In genomic region chr3L:20952121-20952487, dm6 we compare ENCODE assay signal across 4 fruit fly cellular contexts.
TF ChIP-seq lines count a peak whose summit lies in the region.

No protein-coding gene starts in this region.

- no peak for TF ChIP-seq CTCF in whole organism, embryonic (GFP tag; optimal IDR thresholded peaks at IDR 0.05; lab: Kevin White, UChicago)

TF ChIP-seq in whole organism, embryonic, 481 proteins besides CTCF, POLR2A, EP300 and RAD21:
- TF ChIP-seq bbx (GFP tag; IDR thresholded peaks at IDR 0.05; lab: Robert Waterston, UW; ENCODE audit: partially characterized antibody) (no peak), nom (GFP tag; optimal IDR thresholded peaks at IDR 0.05; lab: Kevin White, UChicago) (peak; percentile 12), Drgx (GFP tag; IDR thresholded peaks at IDR 0.05; lab: Robert Waterston, UW) (0 out of 2 replicates have a peak, but pooled peaks have one; percentile 8), CG33557 (GFP tag; optimal IDR thresholded peaks at IDR 0.05; lab: Kevin White, UChicago) (no peak), sima (GFP tag; optimal IDR thresholded peaks at IDR 0.05; lab: Kevin White, UChicago) (no peak), lbe (GFP tag; optimal IDR thresholded peaks at IDR 0.05; lab: Kevin White, UChicago) (peak; percentile 5), bsh (GFP tag; optimal IDR thresholded peaks at IDR 0.05; lab: Kevin White, UChicago) (peak in 1 of 2 experiments; percentile 13)

TF ChIP-seq in whole organism, prepupa, 60 proteins besides CTCF, POLR2A, EP300 and RAD21 (continues in another document):
- TF ChIP-seq Sox14 (GFP tag; optimal IDR thresholded peaks at IDR 0.05; lab: Kevin White, UChicago) (peak; percentile 55), topi (GFP tag; optimal IDR thresholded peaks at IDR 0.05; lab: Kevin White, UChicago) (peak; percentile 59), achi (GFP tag; optimal IDR thresholded peaks at IDR 0.05; lab: Kevin White, UChicago) (peak; percentile 56), CG9139 (GFP tag; optimal IDR thresholded peaks at IDR 0.05; lab: Kevin White, UChicago) (peak; percentile 28), pdm3 (GFP tag; optimal IDR thresholded peaks at IDR 0.05; lab: Kevin White, UChicago) (peak; percentile 71), CG4318 (GFP tag; optimal IDR thresholded peaks at IDR 0.05; lab: Kevin White, UChicago) (peak; percentile 42), CG10631 (GFP tag; optimal IDR thresholded peaks at IDR 0.05; lab: Kevin White, UChicago) (peak; percentile 58), CG11902 (GFP tag; optimal IDR thresholded peaks at IDR 0.05; lab: Kevin White, UChicago) (peak; percentile 12), Gug (GFP tag; IDR thresholded peaks at IDR 0.05; lab: Robert Waterston, UW) (no peak), Ets96B (tag; optimal IDR thresholded peaks at IDR 0.05; lab: Kevin White, UChicago) (peak; percentile 78), Sox102F (GFP tag; optimal IDR thresholded peaks at IDR 0.05; lab: Kevin White, UChicago) (peak; percentile 47), Hr4 (GFP tag; optimal IDR thresholded peaks at IDR 0.05; lab: Kevin White, UChicago) (peak; percentile 52), fd59A (GFP tag; optimal IDR thresholded peaks at IDR 0.05; lab: Kevin White, UChicago) (peak; percentile 44), acj6 (GFP tag; optimal IDR thresholded peaks at IDR 0.05; lab: Kevin White, UChicago) (peak; percentile 58), dsx (GFP tag; optimal IDR thresholded peaks at IDR 0.05; lab: Kevin White, UChicago; ENCODE audit: poor library complexity, severe bottlenecking) (peak; percentile 51), eg (GFP tag; IDR thresholded peaks at IDR 0.05; lab: Robert Waterston, UW) (peak; percentile 37; the same call in 1 of the 3 replicates), CG6276 (GFP tag; optimal IDR thresholded peaks at IDR 0.05; lab: Kevin White, UChicago) (peak; percentile 37), Eip78C (GFP tag; lab: Kevin White, UChicago) (peak; percentile 89), CG11294 (GFP tag; IDR thresholded peaks at IDR 0.05; lab: Robert Waterston, UW) (no peak), CG15336 (GFP tag; IDR thresholded peaks at IDR 0.05; lab: Robert Waterston, UW) (peak; percentile 68), Hr39 (GFP tag; optimal IDR thresholded peaks at IDR 0.05; lab: Kevin White, UChicago) (peak; percentile 46), CG32006 (GFP tag; optimal IDR thresholded peaks at IDR 0.05; lab: Kevin White, UChicago) (peak; percentile 51), Sox15 (GFP tag; optimal IDR thresholded peaks at IDR 0.05; lab: Kevin White, UChicago) (peak; percentile 27), Eip93F (GFP tag; optimal IDR thresholded peaks at IDR 0.05; lab: Kevin White, UChicago) (no peak), CG6808 (GFP tag; optimal IDR thresholded peaks at IDR 0.05; lab: Kevin White, UChicago) (peak; percentile 73), CG6854 (GFP tag; optimal IDR thresholded peaks at IDR 0.05; lab: Kevin White, UChicago) (no peak), fd85E (GFP tag; optimal IDR thresholded peaks at IDR 0.05; lab: Kevin White, UChicago) (no peak), CG8119 (GFP tag; IDR thresholded peaks at IDR 0.05; lab: Robert Waterston, UW) (peak; percentile 57)

TF ChIP-seq in whole organism, pupa, 21 proteins besides CTCF, POLR2A, EP300 and RAD21:
- TF ChIP-seq Snoo (tag; optimal IDR thresholded peaks at IDR 0.05; lab: Kevin White, UChicago) (peak; percentile 21), CG34367 (tag; optimal IDR thresholded peaks at IDR 0.05; lab: Kevin White, UChicago) (peak; percentile 77), fd96Ca (GFP tag; IDR thresholded peaks at IDR 0.05; lab: Robert Waterston, UW) (no peak), CG10348 (GFP tag; IDR thresholded peaks at IDR 0.05; lab: Robert Waterston, UW) (no peak), EcR (GFP tag; optimal IDR thresholded peaks at IDR 0.05; lab: Kevin White, UChicago) (no peak), CG32121 (GFP tag; IDR thresholded peaks at IDR 0.05; lab: Robert Waterston, UW) (peak; percentile 16; the same call in 1 of the 2 replicates), CG15710 (tag; optimal IDR thresholded peaks at IDR 0.05; lab: Kevin White, UChicago) (peak; percentile 77), CG8159 (tag; optimal IDR thresholded peaks at IDR 0.05; lab: Kevin White, UChicago) (peak; percentile 83), CG9948 (tag; optimal IDR thresholded peaks at IDR 0.05; lab: Kevin White, UChicago) (peak; percentile 71), rn (GFP tag; IDR thresholded peaks at IDR 0.05; lab: Robert Waterston, UW) (no peak), CG17806 (tag; optimal IDR thresholded peaks at IDR 0.05; lab: Kevin White, UChicago) (peak; percentile 73), CG4496 (GFP tag; IDR thresholded peaks at IDR 0.05; lab: Robert Waterston, UW) (no peak), Pif1A (GFP tag; optimal IDR thresholded peaks at IDR 0.05; lab: Kevin White, UChicago) (peak; percentile 58), CG12605 (GFP tag; IDR thresholded peaks at IDR 0.05; lab: Robert Waterston, UW) (no peak), CG13204 (GFP tag; optimal IDR thresholded peaks at IDR 0.05; lab: Kevin White, UChicago) (no peak), CG8301 (tag; optimal IDR thresholded peaks at IDR 0.05; lab: Kevin White, UChicago) (peak; percentile 62), Ets98B (GFP tag; IDR thresholded peaks at IDR 0.05; lab: Robert Waterston, UW) (no peak), Pif1B (GFP tag; optimal IDR thresholded peaks at IDR 0.05; lab: Kevin White, UChicago) (peak; percentile 27), CG14655 (GFP tag; optimal IDR thresholded peaks at IDR 0.05; lab: Kevin White, UChicago) (peak; percentile 72), gl (tag; optimal IDR thresholded peaks at IDR 0.05; lab: Kevin White, UChicago) (peak; percentile 40), D1 (tag; optimal IDR thresholded peaks at IDR 0.05; lab: Kevin White, UChicago) (peak; percentile 13)

TF ChIP-seq in whole organism, wandering third instar larva, 38 proteins besides CTCF, POLR2A, EP300 and RAD21:
- TF ChIP-seq sage (GFP tag; optimal IDR thresholded peaks at IDR 0.05; lab: Kevin White, UChicago) (no peak), Vsx2 (GFP tag; optimal IDR thresholded peaks at IDR 0.05; lab: Kevin White, UChicago; ENCODE audit: partially characterized antibody) (no peak), dl (GFP tag; optimal IDR thresholded peaks at IDR 0.05; lab: Kevin White, UChicago; ENCODE audit: insufficient read depth in 1 of 2, partially characterized antibody in 2 of 2) (no peak), Sp1 (GFP tag; optimal IDR thresholded peaks at IDR 0.05; lab: Kevin White, UChicago) (peak; percentile 59), sv (GFP tag; optimal IDR thresholded peaks at IDR 0.05; lab: Kevin White, UChicago) (no peak), usp (GFP tag; optimal IDR thresholded peaks at IDR 0.05; lab: Kevin White, UChicago) (no peak), fru (GFP tag; optimal IDR thresholded peaks at IDR 0.05; lab: Kevin White, UChicago) (peak; percentile 5), tai (GFP tag; optimal IDR thresholded peaks at IDR 0.05; lab: Kevin White, UChicago) (no peak), Hnf4 (GFP tag; optimal IDR thresholded peaks at IDR 0.05; lab: Kevin White, UChicago) (peak; percentile 6), OdsH (GFP tag; optimal IDR thresholded peaks at IDR 0.05; lab: Kevin White, UChicago) (peak; percentile 52), GATAd (GFP tag; optimal IDR thresholded peaks at IDR 0.05; lab: Kevin White, UChicago) (no peak), jim (GFP tag; optimal IDR thresholded peaks at IDR 0.05; lab: Kevin White, UChicago) (no peak), dsf (GFP tag; optimal IDR thresholded peaks at IDR 0.05; lab: Kevin White, UChicago; ENCODE audit: borderline replicate concordance) (no peak), psq (GFP tag; optimal IDR thresholded peaks at IDR 0.05; lab: Kevin White, UChicago) (peak; percentile 14), br (GFP tag; optimal IDR thresholded peaks at IDR 0.05; lab: Kevin White, UChicago) (peak; percentile 19), Abd-B (GFP tag; optimal IDR thresholded peaks at IDR 0.05; lab: Kevin White, UChicago) (no peak), Rel (GFP tag; optimal IDR thresholded peaks at IDR 0.05; lab: Kevin White, UChicago) (no peak), Rel (tag; optimal IDR thresholded peaks at IDR 0.05; lab: Kevin White, UChicago) (no peak), ey (GFP tag; optimal IDR thresholded peaks at IDR 0.05; lab: Kevin White, UChicago) (no peak), brk (GFP tag; optimal IDR thresholded peaks at IDR 0.05; lab: Kevin White, UChicago) (peak; percentile 21), lola (GFP tag; optimal IDR thresholded peaks at IDR 0.05; lab: Kevin White, UChicago) (no peak), foxo (GFP tag; optimal IDR thresholded peaks at IDR 0.05; lab: Kevin White, UChicago) (peak in 1 of 2 experiments; percentile 9), CG9705 (GFP tag; optimal IDR thresholded peaks at IDR 0.05; lab: Kevin White, UChicago) (peak; percentile 6), CrebA (GFP tag; optimal IDR thresholded peaks at IDR 0.05; lab: Kevin White, UChicago; ENCODE audit: borderline replicate concordance) (no peak), rgr (GFP tag; optimal IDR thresholded peaks at IDR 0.05; lab: Kevin White, UChicago) (peak; percentile 35), h (GFP tag; optimal IDR thresholded peaks at IDR 0.05; lab: Kevin White, UChicago) (peak; percentile 65), Mio (GFP tag; optimal IDR thresholded peaks at IDR 0.05; lab: Kevin White, UChicago) (no peak), HLH106 (tag; optimal IDR thresholded peaks at IDR 0.05; lab: Kevin White, UChicago) (peak; percentile 63)

Comparison
In these comparisons a context has a peak if more than half of its experiments do, and no peak if none do; other contexts are left out.
1. Of the 7 proteins assayed by ChIP-seq in both whole organism, embryonic and whole organism, prepupa: peak only in whole organism, embryonic: none; only in whole organism, prepupa: Hr39, Lpt and Sox102F; in both: none; in neither: 4.